Fruit fly (Drosophila melanogaster) whole organism, pupa: ENCODE measurements around the gene Taf4.
A peak's percentile ranks its signal among the peaks of the same experiment; 100 is the strongest.

Experiments
- CG13204 ChIP-seq: fragments of 200-800 bp; sonication (Bioruptor generic); optimal IDR thresholded peaks from 2 replicates; lab custom pipeline; 2018; ENCODE audit warnings: missing biosample characterization, mild to moderate bottlenecking, missing genetic modification characterization, moderate library complexity
- CG14655 ChIP-seq: fragments of 200-800 bp; sonication (Bioruptor generic); optimal IDR thresholded peaks from 3 replicates; lab custom pipeline; 2017; ENCODE audit warnings: mild to moderate bottlenecking, missing biosample characterization, missing genetic modification reagents, missing genetic modification characterization
- EcR ChIP-seq: fragments of 200-800 bp; sonication (Bioruptor generic); optimal IDR thresholded peaks from 3 replicates; lab custom pipeline; 2019; ENCODE audit warnings: missing biosample characterization, missing genetic modification characterization, mild to moderate bottlenecking, moderate library complexity, missing genetic modification reagents
- Pif1A ChIP-seq: fragments of 200-800 bp; sonication (Bioruptor generic); optimal IDR thresholded peaks from 3 replicates; lab custom pipeline; 2016; ENCODE audit warnings: missing biosample characterization, missing genetic modification characterization
- Snoo ChIP-seq: fragments of 200-800 bp; sonication (Bioruptor generic); optimal IDR thresholded peaks from 3 replicates; lab custom pipeline; 2017; ENCODE audit warnings: missing biosample characterization, mild to moderate bottlenecking, missing genetic modification characterization, inconsistent platforms
- fd96Ca ChIP-seq: fragments of 200-800 bp; sonication (Bioruptor generic); IDR thresholded peaks from 3 replicates; pipeline ENCODE4 v1.3.6; 2022; ENCODE audit warnings: missing biosample characterization, missing genetic modification characterization

DNA sequence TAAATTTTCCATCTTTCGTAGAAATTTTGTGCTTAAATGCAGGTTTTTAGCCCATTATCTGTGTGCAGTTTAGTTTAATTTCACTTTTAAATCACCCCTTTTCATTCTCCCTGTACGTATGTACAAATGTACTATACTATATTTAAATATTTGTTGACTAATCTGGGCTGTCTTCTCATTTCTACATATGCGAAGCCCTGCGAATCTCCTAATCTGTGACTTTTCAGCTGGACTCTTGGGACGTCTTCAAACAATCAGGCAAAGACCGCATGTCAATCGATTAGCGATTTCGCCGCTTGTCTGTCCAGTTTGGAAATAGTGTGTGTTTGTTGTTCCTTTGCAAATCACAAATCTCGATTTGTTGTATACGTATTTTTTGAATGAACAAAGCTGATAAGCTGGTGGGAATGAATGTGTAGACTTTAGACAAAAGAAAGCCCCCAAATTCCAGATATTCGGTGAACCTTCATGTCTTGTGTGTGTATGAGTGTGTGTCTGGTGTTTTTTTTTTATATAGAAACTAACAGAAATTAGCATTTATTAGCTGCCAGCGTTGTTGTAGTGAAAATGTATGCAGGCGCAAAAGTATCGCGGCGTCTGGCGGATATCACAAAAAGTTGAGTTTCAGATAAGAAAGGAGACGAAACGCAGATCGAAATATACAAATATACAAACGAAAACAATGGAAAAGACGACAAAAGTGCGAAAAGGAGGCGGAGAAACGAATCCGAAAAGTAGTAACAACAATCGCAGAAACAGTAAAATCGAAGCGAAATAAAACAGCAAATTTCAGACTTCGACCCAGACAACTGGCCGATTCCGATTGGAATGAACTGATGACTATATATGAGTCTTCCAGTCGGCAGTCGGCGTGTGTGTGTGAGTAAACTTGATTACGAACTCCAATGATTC is 46.4 kb downstream of the Taf4 start:
- peak; percentile 41 for TF ChIP-seq EcR (GFP tag; lab: Kevin White, UChicago)
- TF ChIP-seq fd96Ca (GFP tag; lab: Robert Waterston, UW) = no peak
- no peak for TF ChIP-seq CG13204 (GFP tag; lab: Kevin White, UChicago)
- TF ChIP-seq Pif1A (GFP tag; lab: Kevin White, UChicago) = no peak
- TF ChIP-seq CG14655 = no peak
- peak; percentile 19 for TF ChIP-seq Snoo
